Worm (Caenorhabditis elegans): ENCODE measurements around the gene Y39A1A.17.

Gene Y39A1A.17

ce11 chrIII:10736322-10736985, 45.5 kb upstream of the Y39A1A.17 start (continued):
- TF ChIP-seq xbp-1 (tag; optimal IDR thresholded peaks at IDR 0.05), result no peak
- no peak for TF ChIP-seq fkh-4 (tag; optimal IDR thresholded peaks at IDR 0.05; ENCODE audit: borderline replicate concordance)
- no peak for TF ChIP-seq mdl-1 (tag; optimal IDR thresholded peaks at IDR 0.05)
- TF ChIP-seq blmp-1 (tag; optimal IDR thresholded peaks at IDR 0.05), result peak; percentile 76

- TF ChIP-seq nhr-77 (tag; optimal IDR thresholded peaks at IDR 0.05) (peak; percentile 28), efl-1 (optimal IDR thresholded peaks at IDR 0.05) (no peak), efl-1 (GFP tag; optimal IDR thresholded peaks at IDR 0.05 in 1 of 2) (peak in 1 of 2 experiments; percentile 47), Y116A8C.19 (tag; optimal IDR thresholded peaks at IDR 0.05; ENCODE audit: borderline replicate concordance) (no peak), tlp-1 (tag; optimal IDR thresholded peaks at IDR 0.05) (no peak), tbx-2 (tag; optimal IDR thresholded peaks at IDR 0.05) (peak; percentile 2), skn-1 (tag; optimal IDR thresholded peaks at IDR 0.05) (peak; percentile 13), lin-14 (GFP tag; optimal IDR thresholded peaks at IDR 0.05) (peak; percentile 39)
Measured at ce11 chrIII:10734511-10735233, 43.8 kb upstream of the Y39A1A.17 start.

ce11 chrIII:10733300-10733699, 42.4 kb upstream of the Y39A1A.17 start:
- TF ChIP-seq ceh-63 (GFP tag; optimal IDR thresholded peaks at IDR 0.05) (no peak), snpc-4 (tag; optimal IDR thresholded peaks at IDR 0.05) (peak; percentile 1), sox-4 (tag; optimal IDR thresholded peaks at IDR 0.05) (no peak), snu-23 (GFP tag; optimal IDR thresholded peaks at IDR 0.05) (no peak), nhr-77 (tag; optimal IDR thresholded peaks at IDR 0.05) (no peak)

- TF ChIP-seq nhr-11 (tag; optimal IDR thresholded peaks at IDR 0.05), result no peak
- no peak for TF ChIP-seq nhr-19 (GFP tag; conservative IDR thresholded peaks at IDR 0.05)
- TF ChIP-seq mab-9 (GFP tag; IDR thresholded peaks at IDR 0.05), result no peak
- no peak for TF ChIP-seq snpc-4 (tag; optimal IDR thresholded peaks at IDR 0.05)
- TF ChIP-seq lsy-2 (tag; optimal IDR thresholded peaks at IDR 0.05), result no peak
- no peak for TF ChIP-seq unc-30 (tag; optimal IDR thresholded peaks at IDR 0.05)
- TF ChIP-seq nhr-71 (tag; optimal IDR thresholded peaks at IDR 0.05), result no peak
- TF ChIP-seq unc-62 (GFP tag; optimal IDR thresholded peaks at IDR 0.05), result no peak
Measured at ce11 chrIII:10730510-10730909, 39.6 kb upstream of the Y39A1A.17 start, which contains the start of gene tat-3. Gene tat-3, minus strand, starts transcription at chrIII:10730705.

ce11 chrIII:10721056-10721455, 30.1 kb upstream of the Y39A1A.17 start:
- no peak for TF ChIP-seq C04F5.9 (tag; optimal IDR thresholded peaks at IDR 0.05)
- TF ChIP-seq dpl-1 (GFP tag; optimal IDR thresholded peaks at IDR 0.05), result peak in 2 of 3 experiments; percentile 36 to 66
- TF ChIP-seq efl-1 (optimal IDR thresholded peaks at IDR 0.05), result peak; percentile 33 to 37
- peak; percentile 72 to 88 for TF ChIP-seq efl-1 (GFP tag; optimal IDR thresholded peaks at IDR 0.05 in 1 of 2)
- TF ChIP-seq lin-35 (GFP tag; optimal IDR thresholded peaks at IDR 0.05), result peak; percentile 3 to 27
- no peak for TF ChIP-seq C34B4.2 (tag; optimal IDR thresholded peaks at IDR 0.05)
- no peak for TF ChIP-seq pqm-1 (tag; optimal IDR thresholded peaks at IDR 0.05)
- TF ChIP-seq unc-30 (tag; optimal IDR thresholded peaks at IDR 0.05), result no peak
- no peak for TF ChIP-seq skn-1 (tag; optimal IDR thresholded peaks at IDR 0.05)

ce11 chrIII:10720170-10720569, 29.3 kb upstream of the Y39A1A.17 start:
- TF ChIP-seq nhr-90 (tag; optimal IDR thresholded peaks at IDR 0.05; ENCODE audit: poor library complexity) (peak; percentile 81), ceh-90 (tag; optimal IDR thresholded peaks at IDR 0.05) (no peak), fkh-10 (GFP tag; optimal IDR thresholded peaks at IDR 0.05) (peak; percentile 11), nhr-77 (tag; optimal IDR thresholded peaks at IDR 0.05) (peak; percentile 57), elt-3 (tag; optimal IDR thresholded peaks at IDR 0.05) (peak in 3 of 6 experiments; percentile 16 to 52 (median 36)), efl-1 (optimal IDR thresholded peaks at IDR 0.05) (peak; percentile 76 to 87), efl-1 (GFP tag; optimal IDR thresholded peaks at IDR 0.05 in 1 of 2) (peak; percentile 70 to 94), sup-37 (GFP tag; optimal IDR thresholded peaks at IDR 0.05) (peak; percentile 37), lin-15B (tag; optimal IDR thresholded peaks at IDR 0.05) (peak; percentile 38), irx-1 (tag; optimal IDR thresholded peaks at IDR 0.05) (peak; percentile 54), ets-5 (GFP tag; IDR thresholded peaks at IDR 0.05) (no peak), fkh-8 (tag; optimal IDR thresholded peaks at IDR 0.05) (peak; percentile 88), elt-2 (tag; optimal IDR thresholded peaks at IDR 0.05) (peak; percentile 79), egl-13 (tag; optimal IDR thresholded peaks at IDR 0.05) (peak; percentile 33), C04F5.9 (tag; optimal IDR thresholded peaks at IDR 0.05) (peak; percentile 9), lin-39 (tag; optimal IDR thresholded peaks at IDR 0.05) (peak; percentile 70), ceh-8 (GFP tag; optimal IDR thresholded peaks at IDR 0.05) (peak; percentile 5)
